Fruit fly (Drosophila melanogaster): ENCODE data around the gene CG42818.

Gene CG42818

DNA sequence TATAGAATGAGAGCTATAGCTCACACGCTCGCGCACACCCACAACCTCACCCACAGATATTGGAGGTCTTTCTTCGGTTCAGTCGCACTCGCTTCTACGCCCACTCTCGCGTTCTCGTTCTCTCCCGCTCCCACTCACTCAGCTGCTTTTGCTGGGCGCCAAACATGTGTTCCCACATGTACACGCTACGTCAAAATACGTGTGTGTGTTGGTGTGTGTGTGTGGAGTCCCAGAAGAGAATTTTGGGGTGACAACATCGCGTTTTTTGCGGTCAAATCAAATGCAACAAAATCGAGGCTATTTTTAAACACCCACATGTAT, 29.7 kb downstream of the CG42818 start (continued):
- no peak for TF ChIP-seq yki (optimal IDR thresholded peaks at IDR 0.05)
- no peak for TF ChIP-seq seq (GFP tag; IDR thresholded peaks at IDR 0.05)
- no peak for TF ChIP-seq HLH3B (GFP tag; IDR thresholded peaks at IDR 0.05)
- no peak for TF ChIP-seq CG8944 (GFP tag; optimal IDR thresholded peaks at IDR 0.05)
- no peak for TF ChIP-seq ttk (GFP tag; IDR thresholded peaks at IDR 0.05)
- TF ChIP-seq CG6689 (GFP tag; IDR thresholded peaks at IDR 0.05), result no peak
- TF ChIP-seq Adf1 (GFP tag; IDR thresholded peaks at IDR 0.05), result no peak
- TF ChIP-seq gsb (GFP tag; IDR thresholded peaks at IDR 0.05), result no peak
- no peak for TF ChIP-seq C15 (GFP tag; IDR thresholded peaks at IDR 0.05)
- peak; percentile 78 for TF ChIP-seq Med (GFP tag)
- no peak for TF ChIP-seq Asciz (GFP tag; optimal IDR thresholded peaks at IDR 0.05)
- TF ChIP-seq CG3847 (GFP tag; IDR thresholded peaks at IDR 0.05), result no peak
- no peak for TF ChIP-seq Bgb (GFP tag; IDR thresholded peaks at IDR 0.05; ENCODE audit: partially characterized antibody)
- TF ChIP-seq Sox100B (GFP tag; optimal IDR thresholded peaks at IDR 0.05), result no peak
- TF ChIP-seq CG13424 (tag; optimal IDR thresholded peaks at IDR 0.05), result no peak
- TF ChIP-seq gro (GFP tag; optimal IDR thresholded peaks at IDR 0.05), result peak; percentile 21
- peak; percentile 48 for TF ChIP-seq kni (GFP tag; optimal IDR thresholded peaks at IDR 0.05)
- TF ChIP-seq nom (GFP tag; optimal IDR thresholded peaks at IDR 0.05), result peak; percentile 41
- TF ChIP-seq CG13296 (GFP tag; optimal IDR thresholded peaks at IDR 0.05), result no peak
- TF ChIP-seq dpn (GFP tag; optimal IDR thresholded peaks at IDR 0.05), result no peak
- no peak for TF ChIP-seq Camta (GFP tag; optimal IDR thresholded peaks at IDR 0.05)
- TF ChIP-seq vvl (GFP tag; IDR thresholded peaks at IDR 0.05), result no peak
- no peak for TF ChIP-seq tup (GFP tag; optimal IDR thresholded peaks at IDR 0.05)
- TF ChIP-seq CG4730 (GFP tag; IDR thresholded peaks at IDR 0.05), result no peak
- no peak for TF ChIP-seq CG2889 (GFP tag; IDR thresholded peaks at IDR 0.05)
- no peak for TF ChIP-seq row (GFP tag; IDR thresholded peaks at IDR 0.05)
- no peak for TF ChIP-seq Lhr (GFP tag; optimal IDR thresholded peaks at IDR 0.05)
- TF ChIP-seq CG1647 (GFP tag; optimal IDR thresholded peaks at IDR 0.05), result no peak
- TF ChIP-seq CG10654 (GFP tag; optimal IDR thresholded peaks at IDR 0.05), result no peak
- no peak for TF ChIP-seq bsh (GFP tag; optimal IDR thresholded peaks at IDR 0.05)
- TF ChIP-seq wek (GFP tag; optimal IDR thresholded peaks at IDR 0.05), result no peak
- TF ChIP-seq ci (GFP tag; IDR thresholded peaks at IDR 0.05), result no peak
- TF ChIP-seq sisA (GFP tag; IDR thresholded peaks at IDR 0.05), result no peak
- no peak for TF ChIP-seq CG15479 (GFP tag; optimal IDR thresholded peaks at IDR 0.05)
- TF ChIP-seq CG4282 (GFP tag; optimal IDR thresholded peaks at IDR 0.05), result no peak
- TF ChIP-seq CG18619 (GFP tag; optimal IDR thresholded peaks at IDR 0.05), result no peak
- TF ChIP-seq CG11723 (GFP tag; optimal IDR thresholded peaks at IDR 0.05), result no peak
- no peak for TF ChIP-seq dysf (GFP tag; IDR thresholded peaks at IDR 0.05)
- TF ChIP-seq CG12219 (GFP tag; optimal IDR thresholded peaks at IDR 0.05), result no peak
- no peak for TF ChIP-seq stwl (tag; optimal IDR thresholded peaks at IDR 0.05)
- no peak for TF ChIP-seq CG34224 (GFP tag; IDR thresholded peaks at IDR 0.05; ENCODE audit: partially characterized antibody)
- no peak for TF ChIP-seq jing (GFP tag; optimal IDR thresholded peaks at IDR 0.05)
- TF ChIP-seq Mes4 (GFP tag; optimal IDR thresholded peaks at IDR 0.05), result no peak
- no peak for TF ChIP-seq grn (GFP tag; optimal IDR thresholded peaks at IDR 0.05)
- TF ChIP-seq crol (GFP tag; IDR thresholded peaks at IDR 0.05), result no peak
- TF ChIP-seq unc-4 (GFP tag; IDR thresholded peaks at IDR 0.05; ENCODE audit: partially characterized antibody), result no peak
- TF ChIP-seq Rx (GFP tag; IDR thresholded peaks at IDR 0.05), result no peak
- no peak for TF ChIP-seq CG18599 (GFP tag; optimal IDR thresholded peaks at IDR 0.05)
- no peak for TF ChIP-seq danr (GFP tag; IDR thresholded peaks at IDR 0.05)
- TF ChIP-seq bbx (GFP tag; IDR thresholded peaks at IDR 0.05; ENCODE audit: partially characterized antibody), result no peak
- no peak for TF ChIP-seq Ets97D (GFP tag; optimal IDR thresholded peaks at IDR 0.05)
- TF ChIP-seq CHES-1-like (GFP tag; optimal IDR thresholded peaks at IDR 0.05), result no peak
- TF ChIP-seq sd (tag; optimal IDR thresholded peaks at IDR 0.05), result peak; percentile 88
